Worm (Caenorhabditis elegans) whole organism, young adult: Measurements from ENCODE around the gene B0284.3.
A peak's percentile ranks its signal among the peaks of the same experiment; 100 is the strongest.

Experiments used
- B0019.2 ChIP-seq: fragments of 200-800 bp; sonication (Bioruptor generic); conservative IDR thresholded peaks from 2 replicates; pipeline ENCODE4 v1.3.6; 2022; ENCODE audit warnings: missing genetic modification reagents, missing genetic modification characterization, missing compliant biosample characterization
- B0261.1 ChIP-seq: sonication (generic microtip); optimal IDR thresholded peaks from 2 replicates; lab custom pipeline; 2016; ENCODE audit warnings: mild to moderate bottlenecking, missing genetic modification characterization, moderate library complexity, missing compliant biosample characterization
- B0336.3 ChIP-seq: fragments of 200-800 bp; sonication (Bioruptor generic); IDR thresholded peaks from 2 replicates; pipeline ENCODE4 v1.3.6; 2022; ENCODE audit warnings: missing genetic modification characterization, missing compliant biosample characterization
- C06A6.2 ChIP-seq: fragments of 200-800 bp; sonication (Bioruptor generic); conservative IDR thresholded peaks from 2 replicates; pipeline ENCODE4 v1.3.6; 2022; ENCODE audit warnings: missing genetic modification characterization, missing compliant biosample characterization
- D2030.7 ChIP-seq: fragments of 200-800 bp; sonication (Bioruptor generic); IDR thresholded peaks from 2 replicates; pipeline ENCODE4 v1.3.6; 2022; ENCODE audit warnings: missing genetic modification reagents, missing genetic modification characterization, missing compliant biosample characterization
- F23B12.7 ChIP-seq: sonication (generic microtip); optimal IDR thresholded peaks from 2 replicates; lab custom pipeline; 2017; ENCODE audit warnings: missing genetic modification characterization, mild to moderate bottlenecking, missing compliant biosample characterization, antibody characterized with exemption, moderate library complexity; ENCODE audit not compliant: insufficient read depth
- F33H1.4 ChIP-seq: fragments of 200-800 bp; sonication (Bioruptor generic); IDR thresholded peaks from 2 replicates; pipeline ENCODE4 v1.3.6; 2022; ENCODE audit warnings: missing genetic modification reagents, missing genetic modification characterization, missing compliant biosample characterization
- F49E8.2 ChIP-seq: sonication (generic microtip); optimal IDR thresholded peaks from 3 replicates; lab custom pipeline; 2017; ENCODE audit warnings: missing genetic modification characterization, mild to moderate bottlenecking, missing compliant biosample characterization, antibody characterized with exemption, moderate library complexity; ENCODE audit not compliant: insufficient read depth
- K11D2.4 ChIP-seq: fragments of 200-800 bp; sonication (Bioruptor generic); IDR thresholded peaks from 2 replicates; pipeline ENCODE4 v1.3.6; 2022; ENCODE audit warnings: missing genetic modification reagents, missing genetic modification characterization, missing compliant biosample characterization
- T07F8.4 ChIP-seq: sonication (generic microtip); optimal IDR thresholded peaks from 2 replicates; lab custom pipeline; 2016; ENCODE audit warnings: mild to moderate bottlenecking, missing genetic modification characterization, moderate library complexity, missing compliant biosample characterization
- T26A5.8 ChIP-seq: sonication (generic microtip); optimal IDR thresholded peaks from 2 replicates; lab custom pipeline; 2016; ENCODE audit warnings: missing genetic modification characterization, missing compliant biosample characterization
- Y53G8AR.9 ChIP-seq: fragments of 200-800 bp; sonication (Bioruptor generic); conservative IDR thresholded peaks from 2 replicates; pipeline ENCODE4 v1.3.6; 2022; ENCODE audit warnings: missing genetic modification reagents, missing genetic modification characterization, missing compliant biosample characterization
- ZK185.1 ChIP-seq: sonication (generic microtip); optimal IDR thresholded peaks from 2 replicates; lab custom pipeline; 2016; ENCODE audit warnings: mild to moderate bottlenecking, missing genetic modification characterization, missing compliant biosample characterization; ENCODE audit not compliant: poor library complexity, severe bottlenecking
- akir-1 ChIP-seq: fragments of 200-800 bp; sonication (Bioruptor generic); optimal IDR thresholded peaks from 2 replicates; lab custom pipeline; 2018; ENCODE audit warnings: mild to moderate bottlenecking, missing genetic modification characterization, moderate library complexity, missing compliant biosample characterization
- ama-1 ChIP-seq, 3 experiments: fragments of 150-350 bp in 1 of 3; sonication (generic microtip) in 2 of 3; optimal IDR thresholded peaks; 2 replicates each; lab custom pipeline; 2014 to 2018; ENCODE audit warnings: missing biosample characterization in 2 of 3, missing genetic modification characterization in 2 of 3, missing genetic modification reagents in 2 of 3
- aptf-2 ChIP-seq: fragments of 200-800 bp; sonication (Bioruptor generic); conservative IDR thresholded peaks from 2 replicates; pipeline ENCODE4 v1.3.6; 2022; ENCODE audit warnings: missing genetic modification reagents, missing genetic modification characterization, missing compliant biosample characterization
- aptf-3 ChIP-seq: fragments of 200-800 bp; sonication (Bioruptor generic); IDR thresholded peaks from 2 replicates; pipeline ENCODE4 v1.3.6; 2022; ENCODE audit warnings: missing genetic modification characterization, missing compliant biosample characterization
- attf-5 ChIP-seq: fragments of 200-800 bp; sonication (Bioruptor generic); optimal IDR thresholded peaks from 2 replicates; lab custom pipeline; 2018; ENCODE audit warnings: mild to moderate bottlenecking, missing genetic modification characterization, missing compliant biosample characterization
- bed-1 ChIP-seq: fragments of 200-800 bp; sonication (Bioruptor generic); IDR thresholded peaks from 2 replicates; pipeline ENCODE4 v1.3.6; 2022; ENCODE audit warnings: missing genetic modification reagents, missing genetic modification characterization, missing compliant biosample characterization
- bed-2 ChIP-seq: fragments of 200-800 bp; sonication (Bioruptor generic); IDR thresholded peaks from 2 replicates; pipeline ENCODE4 v1.3.6; 2022; ENCODE audit warnings: missing genetic modification reagents, missing genetic modification characterization, missing compliant biosample characterization
- cebp-2 ChIP-seq: fragments of 200-800 bp; sonication (Bioruptor generic); IDR thresholded peaks from 2 replicates; pipeline ENCODE4 v1.3.6; 2022; ENCODE audit warnings: missing genetic modification characterization, missing compliant biosample characterization
- ceh-40 ChIP-seq: fragments of 200-800 bp; sonication (Bioruptor generic); IDR thresholded peaks from 2 replicates; pipeline ENCODE4 v1.3.6; 2022; ENCODE audit warnings: missing genetic modification characterization, missing compliant biosample characterization
- dox-1 ChIP-seq: fragments of 200-800 bp; sonication (Bioruptor generic); IDR thresholded peaks from 2 replicates; pipeline ENCODE4 v1.3.6; 2022; ENCODE audit warnings: missing genetic modification reagents, missing genetic modification characterization, missing compliant biosample characterization
- dpff-1 ChIP-seq: sonication (generic microtip); optimal IDR thresholded peaks from 2 replicates; lab custom pipeline; 2017; ENCODE audit warnings: mild to moderate bottlenecking, missing genetic modification characterization, missing compliant biosample characterization
- dpl-1 ChIP-seq: fragments of 150-350 bp; optimal IDR thresholded peaks from 2 replicates; lab custom pipeline; 2014; ENCODE audit warnings: missing biosample characterization, missing genetic modification reagents, missing genetic modification characterization
- efl-1 ChIP-seq: fragments of 150-350 bp; optimal IDR thresholded peaks from 2 replicates; lab custom pipeline; 2014; ENCODE audit warnings: missing biosample characterization, missing genetic modification reagents, missing genetic modification characterization
- egl-44 ChIP-seq: fragments of 200-800 bp; sonication (Bioruptor generic); IDR thresholded peaks from 2 replicates; pipeline ENCODE4 v1.3.6; 2022; ENCODE audit warnings: missing genetic modification reagents, missing genetic modification characterization, missing compliant biosample characterization
- ekl-4 ChIP-seq: fragments of 200-800 bp; sonication (Bioruptor generic); IDR thresholded peaks from 2 replicates; pipeline ENCODE4 v1.3.6; 2022; ENCODE audit warnings: missing genetic modification reagents, missing genetic modification characterization, missing compliant biosample characterization
- ets-4 ChIP-seq: fragments of 200-800 bp; sonication (Bioruptor generic); optimal IDR thresholded peaks from 2 replicates; lab custom pipeline; 2018; ENCODE audit warnings: mild to moderate bottlenecking, missing genetic modification characterization, missing compliant biosample characterization
- him-1 ChIP-seq: sonication (generic microtip); optimal IDR thresholded peaks from 2 replicates; lab custom pipeline; 2016; ENCODE audit warnings: missing genotype, missing genetic modification reagents, missing genetic modification characterization, missing compliant biosample characterization
- hrde-1 ChIP-seq: sonication (generic microtip); optimal IDR thresholded peaks from 2 replicates; lab custom pipeline; 2016; ENCODE audit warnings: missing genetic modification characterization, mild to moderate bottlenecking, missing compliant biosample characterization, moderate library complexity, missing genotype, missing genetic modification reagents, borderline replicate concordance
- let-607 ChIP-seq, 2 experiments: fragments of 200-800 bp in 1 of 2; sonication (Bioruptor generic) in 1 of 2; sonication (generic microtip) in 1 of 2; optimal IDR thresholded peaks; 2 replicates each; lab custom pipeline; 2016 to 2018; ENCODE audit warnings: mild to moderate bottlenecking in 2 of 2, missing compliant biosample characterization in 2 of 2, missing genetic modification characterization in 2 of 2, moderate library complexity in 2 of 2, missing genotype in 1 of 2
- lsl-1 ChIP-seq: fragments of 200-800 bp; sonication (Bioruptor generic); optimal IDR thresholded peaks from 2 replicates; lab custom pipeline; 2018; ENCODE audit warnings: mild to moderate bottlenecking, missing genetic modification characterization, moderate library complexity, missing compliant biosample characterization
- madf-10 ChIP-seq: sonication (generic microtip); optimal IDR thresholded peaks from 2 replicates; lab custom pipeline; 2016; ENCODE audit warnings: mild to moderate bottlenecking, missing genetic modification characterization, missing compliant biosample characterization
- mcd-1 ChIP-seq: fragments of 200-800 bp; sonication (Bioruptor generic); IDR thresholded peaks from 2 replicates; pipeline ENCODE4 v1.3.6; 2022; ENCODE audit warnings: missing genetic modification reagents, missing genetic modification characterization, missing compliant biosample characterization
- mes-4 ChIP-seq: sonication (generic microtip); optimal IDR thresholded peaks from 2 replicates; lab custom pipeline; 2016; ENCODE audit warnings: missing genotype, missing genetic modification characterization, missing compliant biosample characterization
- mxl-1 ChIP-seq: sonication (generic microtip); optimal IDR thresholded peaks from 2 replicates; lab custom pipeline; 2016; ENCODE audit warnings: missing genetic modification characterization, missing compliant biosample characterization
- nfya-2 ChIP-seq: fragments of 200-800 bp; sonication (Bioruptor generic); IDR thresholded peaks from 2 replicates; pipeline ENCODE4 v1.3.6; 2022; ENCODE audit warnings: missing genetic modification reagents, missing genetic modification characterization, missing compliant biosample characterization
- nhr-120 ChIP-seq: fragments of 200-800 bp; sonication (Bioruptor generic); IDR thresholded peaks from 2 replicates; pipeline ENCODE4 v1.3.6; 2022; ENCODE audit warnings: missing genetic modification characterization, missing compliant biosample characterization
- nhr-90 ChIP-seq: sonication (generic microtip); optimal IDR thresholded peaks from 2 replicates; lab custom pipeline; 2016; ENCODE audit warnings: missing genotype, mild to moderate bottlenecking, missing genetic modification characterization, missing compliant biosample characterization
- pha-4 ChIP-seq: fragments of 150-350 bp; sonication (generic microtip); optimal IDR thresholded peaks from 2 replicates; lab custom pipeline; 2014; ENCODE audit warnings: missing biosample characterization, missing genetic modification reagents, missing genetic modification characterization
- rcor-1 ChIP-seq: fragments of 200-800 bp; sonication (Bioruptor generic); IDR thresholded peaks from 2 replicates; pipeline ENCODE4 v1.3.6; 2022; ENCODE audit warnings: missing genetic modification reagents, missing genetic modification characterization, missing compliant biosample characterization
- snpc-4 ChIP-seq, 5 experiments: fragments of 150-350 bp in 1 of 5; sonication (generic microtip) in 4 of 5; optimal IDR thresholded peaks; 2 replicates each; lab custom pipeline; 2014 to 2018; ENCODE audit warnings: missing genetic modification characterization in 5 of 5, missing biosample characterization in 3 of 5, antibody characterized with exemption in 2 of 5, mild to moderate bottlenecking in 2 of 5, missing compliant biosample characterization in 2 of 5, missing genotype in 2 of 5, moderate library complexity in 2 of 5, missing genetic modification reagents in 1 of 5
- somi-1 ChIP-seq: fragments of 200-800 bp; sonication (Bioruptor generic); optimal IDR thresholded peaks from 2 replicates; lab custom pipeline; 2018; ENCODE audit warnings: mild to moderate bottlenecking, missing genetic modification characterization, missing compliant biosample characterization
- tbx-9 ChIP-seq: sonication (generic microtip); optimal IDR thresholded peaks from 2 replicates; lab custom pipeline; 2016; ENCODE audit warnings: borderline replicate concordance, missing genetic modification characterization, inconsistent platforms, missing compliant biosample characterization
- zfh-2 ChIP-seq: fragments of 200-800 bp; sonication (Bioruptor generic); conservative IDR thresholded peaks from 2 replicates; pipeline ENCODE4 v1.3.6; 2022; ENCODE audit warnings: missing genetic modification reagents, missing genetic modification characterization, missing compliant biosample characterization
- ztf-25 ChIP-seq: fragments of 200-800 bp; sonication (Bioruptor generic); IDR thresholded peaks from 2 replicates; pipeline ENCODE4 v1.3.6; 2022; ENCODE audit warnings: missing genetic modification reagents, missing genetic modification characterization, missing compliant biosample characterization
- ztf-28 ChIP-seq: fragments of 200-800 bp; sonication (Bioruptor generic); IDR thresholded peaks from 2 replicates; pipeline ENCODE4 v1.3.6; 2022; ENCODE audit warnings: missing genetic modification reagents, missing genetic modification characterization, missing compliant biosample characterization

The B0284.3 gene

ce11 chrIII:4362332-4362731 is 17.3 kb downstream of the B0284.3 start (continued):
- TF ChIP-seq egl-44 (0 out of 2 replicates have a peak, but pooled peaks have one; percentile 35), him-1 (tag; lab: Kevin White, UChicago) (peak; percentile 73), ets-4 (GFP tag; lab: Kevin White, UChicago) (no peak), B0261.1 (tag; lab: Kevin White, UChicago) (peak; percentile 67), snpc-4 (GFP tag; optimal IDR thresholded peaks at IDR 0.05; lab: Kevin White, UChicago) (no peak), snpc-4 (tag; optimal IDR thresholded peaks at IDR 0.05; lab: Kevin White, UChicago) (peak in 2 of 4 experiments; percentile 18 to 60), T26A5.8 (tag; lab: Kevin White, UChicago) (no peak), rcor-1 (GFP tag; lab: Robert Waterston, UW) (0 out of 2 replicates have a peak, but pooled peaks have one; percentile 7), D2030.7 (GFP tag; lab: Robert Waterston, UW) (peak; percentile 62), K11D2.4 (GFP tag; lab: Robert Waterston, UW) (no peak), madf-10 (tag; lab: Kevin White, UChicago) (no peak), mxl-1 (tag; lab: Kevin White, UChicago) (peak; percentile 45), somi-1 (no peak), dpl-1 (GFP tag; lab: Kevin White, UChicago) (no peak), ztf-28 (GFP tag; lab: Robert Waterston, UW) (no peak), ceh-40 (GFP tag; lab: Robert Waterston, UW) (no peak), Y53G8AR.9 (GFP tag; lab: Robert Waterston, UW) (no peak), F33H1.4 (GFP tag; lab: Robert Waterston, UW) (peak; percentile 24; the same call in 1 of the 2 replicates), ztf-25 (GFP tag; lab: Robert Waterston, UW) (no peak), F49E8.2 (tag; lab: Kevin White, UChicago) (no peak), zfh-2 (no peak), B0336.3 (GFP tag; lab: Robert Waterston, UW) (no peak), mcd-1 (GFP tag; lab: Robert Waterston, UW) (peak; percentile 18; the same call in 1 of the 2 replicates), efl-1 (no peak), aptf-2 (no peak), dpff-1 (tag; lab: Kevin White, UChicago) (no peak), C06A6.2 (GFP tag; lab: Robert Waterston, UW) (no peak), lsl-1 (GFP tag; lab: Kevin White, UChicago) (peak; percentile 52), pha-4 (tag; lab: Kevin White, UChicago) (no peak), nfya-2 (GFP tag; lab: Robert Waterston, UW) (no peak), T07F8.4 (tag; lab: Kevin White, UChicago) (peak; percentile 8), akir-1 (GFP tag; lab: Kevin White, UChicago) (no peak), mes-4 (tag; lab: Kevin White, UChicago) (no peak), attf-5 (GFP tag; lab: Kevin White, UChicago) (no peak), ekl-4 (GFP tag; lab: Robert Waterston, UW) (no peak), B0019.2 (GFP tag; lab: Robert Waterston, UW) (no peak), dox-1 (GFP tag; lab: Robert Waterston, UW) (peak; percentile 50; the same call in 1 of the 2 replicates), F23B12.7 (no peak), cebp-2 (GFP tag; lab: Robert Waterston, UW) (no peak), nhr-90 (peak; percentile 54), let-607 (tag; optimal IDR thresholded peaks at IDR 0.05; lab: Kevin White, UChicago) (no peak), nhr-120 (GFP tag; lab: Robert Waterston, UW) (no peak), aptf-3 (GFP tag; lab: Robert Waterston, UW) (no peak), ZK185.1 (tag; lab: Kevin White, UChicago) (no peak), tbx-9 (tag; lab: Kevin White, UChicago) (no peak), bed-2 (no peak), hrde-1 (no peak), ama-1 (optimal IDR thresholded peaks at IDR 0.05; lab: Kevin White, UChicago) (no peak), ama-1 (GFP tag; optimal IDR thresholded peaks at IDR 0.05; lab: Kevin White, UChicago) (peak; percentile 12 to 49), bed-1 (GFP tag; lab: Robert Waterston, UW) (no peak)
